Worm (Caenorhabditis elegans): ENCODE data around the gene R74.8.

The R74.8 gene

ce11 chrIII:4193659-4194103 is 12.4 kb upstream of the R74.8 start, which contains the start of gene xbp-1 (continued):
- TF ChIP-seq jun-1 (tag; optimal IDR thresholded peaks at IDR 0.05) (peak; percentile 94), dpl-1 (GFP tag; optimal IDR thresholded peaks at IDR 0.05) (peak; percentile 64 to 73 (median 67)), vab-15 (tag; optimal IDR thresholded peaks at IDR 0.05) (peak; percentile 13), mdl-1 (tag; optimal IDR thresholded peaks at IDR 0.05) (peak in 1 of 2 experiments; percentile 92), lin-35 (GFP tag; optimal IDR thresholded peaks at IDR 0.05) (peak; percentile 80 to 87), lin-39 (tag; optimal IDR thresholded peaks at IDR 0.05) (no peak), fos-1 (tag; optimal IDR thresholded peaks at IDR 0.05) (peak; percentile 94), Y116A8C.19 (tag; optimal IDR thresholded peaks at IDR 0.05; ENCODE audit: borderline replicate concordance) (no peak), ama-1 (optimal IDR thresholded peaks at IDR 0.05) (peak; percentile 45), unc-86 (tag; optimal IDR thresholded peaks at IDR 0.05) (peak; percentile 64), rnt-1 (tag; optimal IDR thresholded peaks at IDR 0.05) (peak; percentile 89), fkh-10 (GFP tag; optimal IDR thresholded peaks at IDR 0.05) (peak; percentile 90), lin-13 (GFP tag; optimal IDR thresholded peaks at IDR 0.05) (peak; percentile 83), elt-2 (tag; optimal IDR thresholded peaks at IDR 0.05) (peak; percentile 89), ceh-88 (GFP tag; IDR thresholded peaks at IDR 0.05) (no peak), hlh-17 (GFP tag; optimal IDR thresholded peaks at IDR 0.05; ENCODE audit: borderline replicate concordance) (no peak), tlp-1 (tag; optimal IDR thresholded peaks at IDR 0.05) (no peak), lsy-2 (tag; optimal IDR thresholded peaks at IDR 0.05) (peak; percentile 80 to 93), tbx-2 (tag; optimal IDR thresholded peaks at IDR 0.05) (peak; percentile 86), skn-1 (tag; optimal IDR thresholded peaks at IDR 0.05) (peak; percentile 95), unc-98 (GFP tag; IDR thresholded peaks at IDR 0.05) (0 out of 2 replicates have a peak, but pooled peaks have one; percentile 31), ces-1 (GFP tag; optimal IDR thresholded peaks at IDR 0.05) (no peak), fkh-4 (tag; optimal IDR thresholded peaks at IDR 0.05; ENCODE audit: borderline replicate concordance) (no peak), lir-3 (tag; optimal IDR thresholded peaks at IDR 0.05; ENCODE audit: poor library complexity) (peak; percentile 59), unc-62 (GFP tag; optimal IDR thresholded peaks at IDR 0.05) (peak; percentile 4), hpl-2 (GFP tag; optimal IDR thresholded peaks at IDR 0.05) (peak; percentile 88), sup-37 (GFP tag; optimal IDR thresholded peaks at IDR 0.05) (peak; percentile 49), unc-130 (tag; optimal IDR thresholded peaks at IDR 0.05) (no peak), nhr-77 (tag; optimal IDR thresholded peaks at IDR 0.05) (peak; percentile 84), fkh-8 (tag; optimal IDR thresholded peaks at IDR 0.05) (peak; percentile 97), blmp-1 (tag; optimal IDR thresholded peaks at IDR 0.05) (peak; percentile 82), pax-3 (tag; optimal IDR thresholded peaks at IDR 0.05) (peak; percentile 85), nhr-20 (tag; optimal IDR thresholded peaks at IDR 0.05) (peak; percentile 84), swsn-7 (tag; optimal IDR thresholded peaks at IDR 0.05) (peak; percentile 78), nhr-71 (tag; optimal IDR thresholded peaks at IDR 0.05) (peak; percentile 95), nhr-76 (tag; optimal IDR thresholded peaks at IDR 0.05) (no peak), nhr-11 (tag; optimal IDR thresholded peaks at IDR 0.05) (peak; percentile 75), alr-1 (tag; optimal IDR thresholded peaks at IDR 0.05; ENCODE audit: borderline replicate concordance) (no peak), nhr-12 (tag; optimal IDR thresholded peaks at IDR 0.05) (no peak), nhr-28 (tag; optimal IDR thresholded peaks at IDR 0.05) (no peak), hlh-4 (tag; optimal IDR thresholded peaks at IDR 0.05) (no peak), xbp-1 (tag; optimal IDR thresholded peaks at IDR 0.05) (no peak), snu-23 (GFP tag; optimal IDR thresholded peaks at IDR 0.05) (peak; percentile 93), lin-14 (GFP tag; optimal IDR thresholded peaks at IDR 0.05) (peak; percentile 97), lin-15B (tag; optimal IDR thresholded peaks at IDR 0.05) (peak; percentile 68)
